Worm (Caenorhabditis elegans): ENCODE results near the gene F41H8.1.

DNA sequence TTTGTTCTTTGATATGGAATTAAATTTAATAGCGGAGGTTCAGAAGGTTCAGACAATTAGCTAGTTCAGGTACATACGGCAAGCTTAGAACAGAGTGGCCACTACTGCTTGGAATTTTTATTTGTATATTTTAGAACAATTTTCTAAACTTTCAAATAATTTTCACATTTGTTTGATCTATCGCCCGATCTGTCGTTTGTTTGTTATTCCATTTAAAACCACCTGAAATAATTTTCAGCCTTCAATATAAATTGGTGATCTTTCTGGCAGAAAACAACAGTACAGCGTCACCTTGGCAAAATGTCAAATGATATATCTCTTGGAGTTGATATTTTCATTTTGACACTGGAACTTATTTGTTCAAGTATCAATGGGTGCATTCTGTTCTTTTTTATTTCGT is 18.8 kb upstream of the F41H8.1 start, which contains the start of gene R13D11.3:
- TF ChIP-seq dpl-1 (GFP tag; optimal IDR thresholded peaks at IDR 0.05) (no peak), fkh-10 (GFP tag; optimal IDR thresholded peaks at IDR 0.05) (no peak), nhr-12 (tag; optimal IDR thresholded peaks at IDR 0.05) (no peak), lin-15B (tag; optimal IDR thresholded peaks at IDR 0.05) (no peak)

Measured in whole organism, L1 larva.